Fruit fly (Drosophila melanogaster) whole organism, embryonic: ENCODE measurements around the gene mRpL24.
A peak's percentile ranks its signal among the peaks of the same experiment; 100 is the strongest.

Experiments
- Adf1 ChIP-seq: fragments of 200-800 bp; sonication (Bioruptor generic); IDR thresholded peaks from 2 replicates; pipeline ENCODE4 v1.3.6; 2022; ENCODE audit warnings: missing biosample characterization, missing genetic modification characterization
- Aef1 ChIP-seq: fragments of 200-800 bp; sonication (Bioruptor generic); IDR thresholded peaks from 3 replicates; pipeline ENCODE4 v1.3.6; 2022; ENCODE audit warnings: missing biosample characterization, missing genetic modification characterization
- Antp ChIP-seq: fragments of 200-800 bp; sonication (Bioruptor generic); optimal IDR thresholded peaks from 3 replicates; lab custom pipeline; 2016; ENCODE audit warnings: missing biosample characterization, missing genetic modification characterization
- Atf-2 ChIP-seq: fragments of 200-800 bp; sonication (Bioruptor generic); optimal IDR thresholded peaks from 2 replicates; lab custom pipeline; 2016; ENCODE audit warnings: missing biosample characterization, missing genetic modification characterization
- BEAF-32 ChIP-seq: fragments of 200-800 bp; sonication (Bioruptor generic); optimal IDR thresholded peaks from 3 replicates; lab custom pipeline; 2017; ENCODE audit warnings: missing biosample characterization, missing genetic modification characterization, mild to moderate bottlenecking, moderate library complexity, missing genetic modification reagents
- CG10209 ChIP-seq: fragments of 200-800 bp; sonication (Bioruptor generic); optimal IDR thresholded peaks from 3 replicates; lab custom pipeline; 2017; ENCODE audit warnings: missing biosample characterization, mild to moderate bottlenecking, missing genetic modification characterization, missing genetic modification reagents
- CG10959 ChIP-seq: fragments of 200-800 bp; sonication (Bioruptor generic); IDR thresholded peaks from 2 replicates; pipeline ENCODE4 v1.3.6; 2022; ENCODE audit warnings: missing biosample characterization, missing genetic modification characterization
- CG11085 ChIP-seq: fragments of 200-800 bp; sonication (Bioruptor generic); IDR thresholded peaks from 2 replicates; pipeline ENCODE4 v1.3.6; 2022; ENCODE audit warnings: missing biosample characterization, missing genetic modification characterization
- CG11560 ChIP-seq: fragments of 200-800 bp; sonication (Bioruptor generic); IDR thresholded peaks from 3 replicates; pipeline ENCODE4 v1.3.6; 2022; ENCODE audit warnings: missing biosample characterization, missing genetic modification characterization
- CG13123 ChIP-seq: fragments of 200-800 bp; sonication (Bioruptor generic); optimal IDR thresholded peaks from 2 replicates; lab custom pipeline; 2016; ENCODE audit warnings: missing biosample characterization, missing genetic modification characterization
- CG15514 ChIP-seq: fragments of 200-800 bp; sonication (Bioruptor generic); optimal IDR thresholded peaks from 3 replicates; lab custom pipeline; 2017; ENCODE audit warnings: missing biosample characterization, missing genetic modification characterization, mild to moderate bottlenecking, moderate library complexity, missing genetic modification reagents
- CG15696 ChIP-seq: fragments of 200-800 bp; sonication (Bioruptor generic); optimal IDR thresholded peaks from 2 replicates; lab custom pipeline; 2019; ENCODE audit warnings: missing biosample characterization, mild to moderate bottlenecking, missing genetic modification characterization, moderate library complexity
- CG17912 ChIP-seq: fragments of 200-800 bp; sonication (Bioruptor generic); optimal IDR thresholded peaks from 2 replicates; lab custom pipeline; 2018; ENCODE audit warnings: missing biosample characterization, mild to moderate bottlenecking, missing genetic modification characterization
- CG3995 ChIP-seq: fragments of 200-800 bp; sonication (Bioruptor generic); optimal IDR thresholded peaks from 3 replicates; lab custom pipeline; 2016; ENCODE audit warnings: missing biosample characterization, missing genetic modification characterization
- CG4707 ChIP-seq: fragments of 200-800 bp; sonication (Bioruptor generic); optimal IDR thresholded peaks from 2 replicates; lab custom pipeline; 2018; ENCODE audit warnings: missing biosample characterization, mild to moderate bottlenecking, missing genetic modification characterization, moderate library complexity
- CG6175 ChIP-seq: fragments of 200-800 bp; sonication (Bioruptor generic); IDR thresholded peaks from 3 replicates; pipeline ENCODE4 v1.3.6; 2022; ENCODE audit warnings: missing biosample characterization, missing genetic modification characterization
- CG6854 ChIP-seq: fragments of 200-800 bp; sonication (Bioruptor generic); optimal IDR thresholded peaks from 3 replicates; lab custom pipeline; 2017; ENCODE audit warnings: missing biosample characterization, mild to moderate bottlenecking, missing genetic modification characterization
- CG7556 ChIP-seq: fragments of 200-800 bp; sonication (Bioruptor generic); optimal IDR thresholded peaks from 2 replicates; lab custom pipeline; 2017; ENCODE audit warnings: missing biosample characterization, mild to moderate bottlenecking, missing genetic modification characterization
- CG9932 ChIP-seq: fragments of 200-800 bp; sonication (Bioruptor generic); IDR thresholded peaks from 2 replicates; pipeline ENCODE4 v1.3.6; 2022; ENCODE audit warnings: missing biosample characterization, missing genetic modification characterization
- CoRest ChIP-seq: fragments of 200-800 bp; sonication (Bioruptor generic); optimal IDR thresholded peaks from 3 replicates; lab custom pipeline; 2018; ENCODE audit warnings: missing biosample characterization, mild to moderate bottlenecking, missing genetic modification characterization, moderate library complexity
- Drgx ChIP-seq: fragments of 200-800 bp; sonication (Bioruptor generic); IDR thresholded peaks from 2 replicates; pipeline ENCODE4 v1.3.6; 2022; ENCODE audit warnings: missing biosample characterization, missing genetic modification characterization
- E2f2 ChIP-seq: fragments of 200-800 bp; sonication (Bioruptor generic); IDR thresholded peaks from 2 replicates; pipeline ENCODE4 v1.3.6; 2022; ENCODE audit warnings: missing biosample characterization, missing genetic modification characterization
- H2.0 ChIP-seq: fragments of 200-800 bp; sonication (Bioruptor generic); IDR thresholded peaks from 2 replicates; pipeline ENCODE4 v1.3.6; 2022; ENCODE audit warnings: missing biosample characterization, missing genetic modification characterization
- HmgZ ChIP-seq: fragments of 200-800 bp; sonication (Bioruptor generic); optimal IDR thresholded peaks from 2 replicates; lab custom pipeline; 2018; ENCODE audit warnings: missing biosample characterization, mild to moderate bottlenecking, missing genetic modification characterization
- Hr3 ChIP-seq: fragments of 200-800 bp; sonication (Bioruptor generic); optimal IDR thresholded peaks from 3 replicates; lab custom pipeline; 2016; ENCODE audit warnings: missing biosample characterization, missing genetic modification characterization
- MESR4 ChIP-seq: fragments of 200-800 bp; sonication (Bioruptor generic); optimal IDR thresholded peaks from 2 replicates; lab custom pipeline; 2018; ENCODE audit warnings: missing biosample characterization, mild to moderate bottlenecking, missing genetic modification characterization, moderate library complexity
- Mad ChIP-seq: fragments of 200-800 bp; sonication (Bioruptor generic); optimal IDR thresholded peaks from 2 replicates; lab custom pipeline; 2016; ENCODE audit warnings: missing biosample characterization, missing genetic modification characterization
- Nf-YA ChIP-seq: fragments of 200-800 bp; sonication (Bioruptor generic); IDR thresholded peaks from 2 replicates; pipeline ENCODE4 v1.3.6; 2022; ENCODE audit warnings: missing biosample characterization, missing genetic modification characterization
- Ptx1 ChIP-seq: fragments of 200-800 bp; sonication (Bioruptor generic); IDR thresholded peaks from 2 replicates; pipeline ENCODE4 v1.3.6; 2022; ENCODE audit warnings: missing biosample characterization, missing genetic modification characterization
- Ravus ChIP-seq: fragments of 200-800 bp; sonication (Bioruptor generic); IDR thresholded peaks from 2 replicates; pipeline ENCODE4 v1.3.6; 2022; ENCODE audit warnings: missing biosample characterization, missing genetic modification characterization
- Sin3A ChIP-seq: fragments of >200 bp; optimal IDR thresholded peaks from 2 replicates; lab custom pipeline; 2018
- Sry-β ChIP-seq: fragments of 200-800 bp; sonication (Bioruptor generic); optimal IDR thresholded peaks from 2 replicates; lab custom pipeline; 2018; ENCODE audit warnings: missing biosample characterization, mild to moderate bottlenecking, missing genetic modification characterization, moderate library complexity
- Sry-δ ChIP-seq: fragments of 200-800 bp; sonication (Bioruptor generic); optimal IDR thresholded peaks from 2 replicates; lab custom pipeline; 2016; ENCODE audit warnings: missing biosample characterization, missing genetic modification characterization
- Xrp1 ChIP-seq: fragments of 200-800 bp; sonication (Bioruptor generic); IDR thresholded peaks from 2 replicates; pipeline ENCODE4 v1.3.6; 2022; ENCODE audit warnings: missing biosample characterization, missing genetic modification characterization
- caup ChIP-seq: fragments of 200-800 bp; sonication (Bioruptor generic); optimal IDR thresholded peaks from 3 replicates; lab custom pipeline; 2017; ENCODE audit warnings: missing biosample characterization, mild to moderate bottlenecking, missing genetic modification characterization, moderate library complexity; ENCODE audit not compliant: severe bottlenecking
- dimm ChIP-seq: fragments of 200-800 bp; sonication (Bioruptor generic); IDR thresholded peaks from 2 replicates; pipeline ENCODE4 v1.3.6; 2022; ENCODE audit warnings: missing biosample characterization, missing genetic modification characterization
- dmrt99B ChIP-seq: fragments of 200-800 bp; sonication (Bioruptor generic); optimal IDR thresholded peaks from 2 replicates; lab custom pipeline; 2018; ENCODE audit warnings: missing biosample characterization, mild to moderate bottlenecking, missing genetic modification characterization, moderate library complexity
- dysf ChIP-seq: fragments of 200-800 bp; sonication (Bioruptor generic); IDR thresholded peaks from 3 replicates; pipeline ENCODE4 v1.3.6; 2022; ENCODE audit warnings: missing biosample characterization, missing genetic modification characterization
- emc ChIP-seq: fragments of 200-800 bp; sonication (Bioruptor generic); optimal IDR thresholded peaks from 2 replicates; lab custom pipeline; 2016; ENCODE audit warnings: missing biosample characterization, missing genetic modification characterization
- ewg ChIP-seq: fragments of 200-800 bp; sonication (Bioruptor generic); optimal IDR thresholded peaks from 3 replicates; lab custom pipeline; 2017; ENCODE audit warnings: mild to moderate bottlenecking, missing biosample characterization, missing genetic modification reagents, missing genetic modification characterization
- gfzf ChIP-seq: fragments of 200-800 bp; sonication (Bioruptor generic); optimal IDR thresholded peaks from 2 replicates; lab custom pipeline; 2016; ENCODE audit warnings: missing biosample characterization, mild to moderate bottlenecking, missing genetic modification characterization, moderate library complexity
- jumu ChIP-seq: fragments of 200-800 bp; sonication (Bioruptor generic); optimal IDR thresholded peaks from 3 replicates; lab custom pipeline; 2016; ENCODE audit warnings: missing biosample characterization, missing genetic modification characterization
- luna ChIP-seq: fragments of 200-800 bp; sonication (Bioruptor generic); optimal IDR thresholded peaks from 2 replicates; lab custom pipeline; 2016; ENCODE audit warnings: missing biosample characterization, missing genetic modification characterization
- oc ChIP-seq: fragments of 200-800 bp; sonication (Bioruptor generic); optimal IDR thresholded peaks from 2 replicates; lab custom pipeline; 2018; ENCODE audit warnings: missing biosample characterization, mild to moderate bottlenecking, missing genetic modification characterization, moderate library complexity
- odd ChIP-seq: fragments of 200-800 bp; sonication (Bioruptor generic); optimal IDR thresholded peaks from 2 replicates; lab custom pipeline; 2017; ENCODE audit warnings: missing biosample characterization, mild to moderate bottlenecking, missing genetic modification characterization
- sc ChIP-seq, 3 experiments: fragments of >200 bp in 2 of 3; fragments of 200-800 bp in 1 of 3; sonication (Bioruptor generic) in 1 of 3; optimal IDR thresholded peaks; 2 replicates in 2 of 3; 3 replicates in 1 of 3; lab custom pipeline; 2017; ENCODE audit warnings: mild to moderate bottlenecking in 1 of 3, missing biosample characterization in 1 of 3, missing genetic modification characterization in 1 of 3, missing genetic modification reagents in 1 of 3
- scrt ChIP-seq: fragments of 200-800 bp; sonication (Bioruptor generic); optimal IDR thresholded peaks from 2 replicates; lab custom pipeline; 2018; ENCODE audit warnings: missing biosample characterization, mild to moderate bottlenecking, missing genetic modification characterization, moderate library complexity
- sisA ChIP-seq: fragments of 200-800 bp; sonication (Bioruptor generic); IDR thresholded peaks from 2 replicates; pipeline ENCODE4 v1.3.6; 2022; ENCODE audit warnings: missing biosample characterization, missing genetic modification characterization
- slou ChIP-seq: fragments of 200-800 bp; sonication (Bioruptor generic); optimal IDR thresholded peaks from 3 replicates; lab custom pipeline; 2016; ENCODE audit warnings: missing biosample characterization, missing genetic modification characterization
- usp ChIP-seq: fragments of >200 bp; optimal IDR thresholded peaks from 2 replicates; lab custom pipeline; 2017; ENCODE audit warnings: missing biosample characterization, missing genetic modification characterization
- yki ChIP-seq: fragments of >200 bp; optimal IDR thresholded peaks from 3 replicates; lab custom pipeline; 2018

mRpL24 gene

dm6 chr2L:4976988-4977551 lies 31.9 kb upstream of the mRpL24 start, which contains the start of the genes Gmd and CG3792 (continued):
- TF ChIP-seq Ravus (GFP tag; lab: Robert Waterston, UW) (peak; percentile 86), CG10209 (GFP tag; lab: Kevin White, UChicago) (peak; percentile 94), H2.0 (GFP tag; lab: Robert Waterston, UW) (peak; percentile 93), yki (lab: Kevin White, UChicago) (no peak), Antp (GFP tag; lab: Kevin White, UChicago) (peak; percentile 95), gfzf (GFP tag; lab: Kevin White, UChicago) (peak; percentile 25), odd (GFP tag; lab: Kevin White, UChicago) (peak; percentile 91), dysf (GFP tag; lab: Robert Waterston, UW) (peak; percentile 97), Xrp1 (peak; percentile 98), CG15696 (tag; lab: Kevin White, UChicago) (peak; percentile 96), slou (GFP tag; lab: Kevin White, UChicago) (peak; percentile 92), CG15514 (GFP tag; lab: Kevin White, UChicago) (peak; percentile 88), jumu (GFP tag; lab: Kevin White, UChicago) (peak; percentile 95), Sry-δ (peak; percentile 77), dmrt99B (tag; lab: Kevin White, UChicago) (no peak), CG10959 (peak; percentile 95), CG9932 (GFP tag; lab: Robert Waterston, UW) (peak; percentile 98), Atf-2 (peak; percentile 96), usp (no peak), Sry-β (GFP tag; lab: Kevin White, UChicago) (peak; percentile 76), caup (GFP tag; lab: Kevin White, UChicago) (peak; percentile 90), ewg (GFP tag; lab: Kevin White, UChicago) (peak; percentile 89), CG4707 (GFP tag; lab: Kevin White, UChicago) (peak; percentile 95), CoRest (tag; lab: Kevin White, UChicago) (peak; percentile 97), E2f2 (peak; percentile 81), Sin3A (peak; percentile 82), CG17912 (GFP tag; lab: Kevin White, UChicago) (peak; percentile 64), Ptx1 (GFP tag; lab: Robert Waterston, UW) (peak; percentile 98), CG3995 (peak; percentile 85), HmgZ (tag; lab: Kevin White, UChicago) (peak; percentile 96), MESR4 (GFP tag; lab: Kevin White, UChicago) (peak; percentile 12), CG6175 (GFP tag; lab: Robert Waterston, UW) (peak; percentile 88), CG11085 (GFP tag; lab: Robert Waterston, UW) (peak; percentile 94), CG11560 (tag; lab: Robert Waterston, UW) (peak; percentile 92), Aef1 (peak; percentile 95), CG6854 (GFP tag; lab: Kevin White, UChicago) (peak; percentile 79), emc (GFP tag; lab: Kevin White, UChicago) (peak; percentile 81), Mad (GFP tag; lab: Kevin White, UChicago) (peak; percentile 90), CG7556 (GFP tag; lab: Kevin White, UChicago) (peak; percentile 96), oc (tag; lab: Kevin White, UChicago) (peak; percentile 92), sisA (peak; percentile 95), CG13123 (GFP tag; lab: Kevin White, UChicago) (peak; percentile 92), sc (optimal IDR thresholded peaks at IDR 0.05; lab: Kevin White, UChicago) (no peak), sc (GFP tag; optimal IDR thresholded peaks at IDR 0.05; lab: Kevin White, UChicago) (peak; percentile 82), scrt (GFP tag; lab: Kevin White, UChicago) (no peak), BEAF-32 (peak; percentile 84), Drgx (peak; percentile 95), Hr3 (GFP tag; lab: Kevin White, UChicago) (peak; percentile 95), Nf-YA (GFP tag; lab: Robert Waterston, UW) (peak; percentile 86), Adf1 (peak; percentile 83), luna (GFP tag; lab: Kevin White, UChicago) (peak; percentile 86), dimm (peak; percentile 84)
